Fruit fly (Drosophila melanogaster) S2 (cell line): ENCODE measurements around the gene CG1239.

Experiments
- CG8478 ChIP-seq: fragments of >200 bp; optimal IDR thresholded peaks from 2 replicates; lab custom pipeline; 2018
- CTCF ChIP-seq, 2 experiments: fragments of >200 bp; optimal IDR thresholded peaks; 2 replicates each; lab custom pipeline; 2018

Gene CG1239

dm6 chr3R:5733181-5733580, at the start of gene CG1239:
Gene CG1239, plus strand, starts transcription at chr3R:5733513.
- TF ChIP-seq CTCF (optimal IDR thresholded peaks at IDR 0.05; lab: Kevin White, UChicago), result no peak

dm6 chr3R:5684550-5685118, 48.7 kb upstream of the CG1239 start:
- TF ChIP-seq CG8478 (lab: Kevin White, UChicago) (no peak), CTCF (optimal IDR thresholded peaks at IDR 0.05; lab: Kevin White, UChicago) (no peak)

dm6 chr3R:5685269-5686048, 47.9 kb upstream of the CG1239 start, which contains the start of the genes Rab23 and plx:
Gene Rab23, minus strand, starts transcription at chr3R:5685434.
Gene plx, plus strand, starts transcription at chr3R:5685855.
- TF ChIP-seq CTCF (optimal IDR thresholded peaks at IDR 0.05; lab: Kevin White, UChicago), result peak in 1 of 2 experiments; percentile 27
- TF ChIP-seq CG8478 (lab: Kevin White, UChicago), result no peak

dm6 chr3R:5686049-5686757, 47.1 kb upstream of the CG1239 start:
- no peak for TF ChIP-seq CTCF (optimal IDR thresholded peaks at IDR 0.05; lab: Kevin White, UChicago)
- TF ChIP-seq CG8478 (lab: Kevin White, UChicago), result no peak

dm6 chr3R:5689626-5690025, 43.7 kb upstream of the CG1239 start:
- TF ChIP-seq CG8478 (lab: Kevin White, UChicago), result no peak
- no peak for TF ChIP-seq CTCF (optimal IDR thresholded peaks at IDR 0.05; lab: Kevin White, UChicago)

- TF ChIP-seq CG8478 (lab: Kevin White, UChicago) (no peak), CTCF (optimal IDR thresholded peaks at IDR 0.05; lab: Kevin White, UChicago) (no peak)
Measured at dm6 chr3R:5691042-5691441, 42.3 kb upstream of the CG1239 start.

dm6 chr3R:5693186-5693585, 40.1 kb upstream of the CG1239 start, which contains the start of gene CG2104:
Gene CG2104, minus strand, starts transcription at chr3R:5693286.
- TF ChIP-seq CTCF (optimal IDR thresholded peaks at IDR 0.05; lab: Kevin White, UChicago), result no peak
- no peak for TF ChIP-seq CG8478 (lab: Kevin White, UChicago)

- TF ChIP-seq CG8478 (lab: Kevin White, UChicago) (no peak), CTCF (optimal IDR thresholded peaks at IDR 0.05; lab: Kevin White, UChicago) (no peak)
Measured at dm6 chr3R:5694461-5694860, 38.9 kb upstream of the CG1239 start.

- TF ChIP-seq CG8478 (lab: Kevin White, UChicago), result no peak
- no peak for TF ChIP-seq CTCF (optimal IDR thresholded peaks at IDR 0.05; lab: Kevin White, UChicago)
Measured at dm6 chr3R:5696384-5696783, 36.9 kb upstream of the CG1239 start.

- TF ChIP-seq CTCF (optimal IDR thresholded peaks at IDR 0.05; lab: Kevin White, UChicago) (no peak), CG8478 (lab: Kevin White, UChicago) (no peak)
Measured at dm6 chr3R:5701104-5701503, 32.2 kb upstream of the CG1239 start.

- TF ChIP-seq CTCF (optimal IDR thresholded peaks at IDR 0.05; lab: Kevin White, UChicago) (no peak), CG8478 (lab: Kevin White, UChicago) (no peak)
Measured at dm6 chr3R:5704982-5705381, 28.3 kb upstream of the CG1239 start.

dm6 chr3R:5705469-5706067, 27.7 kb upstream of the CG1239 start:
- TF ChIP-seq CTCF (optimal IDR thresholded peaks at IDR 0.05; lab: Kevin White, UChicago) (no peak), CG8478 (lab: Kevin White, UChicago) (no peak)

dm6 chr3R:5716755-5717309, 16.5 kb upstream of the CG1239 start, which contains the start of gene cas:
Gene cas, minus strand, starts transcription at chr3R:5716805.
- no peak for TF ChIP-seq CTCF (optimal IDR thresholded peaks at IDR 0.05; lab: Kevin White, UChicago)

dm6 chr3R:5723122-5723521, 10.2 kb upstream of the CG1239 start:
- no peak for TF ChIP-seq CG8478 (lab: Kevin White, UChicago)
- TF ChIP-seq CTCF (optimal IDR thresholded peaks at IDR 0.05; lab: Kevin White, UChicago), result no peak
